Worm (Caenorhabditis elegans) whole organism, L2 larva: ENCODE results near the gene F20G2.2.

Experiments used
- C34F6.9 ChIP-seq: fragments of 150-350 bp; optimal IDR thresholded peaks from 2 replicates; lab custom pipeline; 2014; ENCODE audit warnings: missing biosample characterization, missing genetic modification characterization
- F13H6.1 ChIP-seq: sonication (generic microtip); optimal IDR thresholded peaks from 2 replicates; lab custom pipeline; 2016; ENCODE audit warnings: missing genetic modification characterization, missing compliant biosample characterization
- Y55F3AM.14 ChIP-seq: fragments of 200-800 bp; sonication (Bioruptor generic); optimal IDR thresholded peaks from 2 replicates; lab custom pipeline; 2018; ENCODE audit warnings: mild to moderate bottlenecking, missing genetic modification characterization, missing compliant biosample characterization
- ZK546.5 ChIP-seq: sonication (generic microtip); optimal IDR thresholded peaks from 2 replicates; lab custom pipeline; 2017; ENCODE audit warnings: missing biosample characterization, missing genetic modification characterization
- aly-2 ChIP-seq: fragments of 150-350 bp; optimal IDR thresholded peaks from 2 replicates; lab custom pipeline; 2014; ENCODE audit warnings: missing biosample characterization, missing genetic modification characterization
- ama-1 ChIP-seq: fragments of 150-350 bp; optimal IDR thresholded peaks from 2 replicates; lab custom pipeline; 2018; ENCODE audit warnings: inconsistent platforms
- blmp-1 ChIP-seq: sonication (generic microtip); optimal IDR thresholded peaks from 2 replicates; lab custom pipeline; 2017; ENCODE audit warnings: missing genetic modification characterization, mild to moderate bottlenecking, missing compliant biosample characterization, antibody characterized with exemption, moderate library complexity; ENCODE audit not compliant: insufficient read depth
- ceh-82 ChIP-seq: fragments of 150-350 bp; optimal IDR thresholded peaks from 2 replicates; lab custom pipeline; 2014; ENCODE audit warnings: missing biosample characterization, missing genetic modification characterization
- crh-2 ChIP-seq: sonication (generic microtip); optimal IDR thresholded peaks from 2 replicates; lab custom pipeline; 2017; ENCODE audit warnings: missing biosample characterization, missing genetic modification characterization
- egl-27 ChIP-seq: sonication (generic microtip); optimal IDR thresholded peaks from 3 replicates; lab custom pipeline; 2017; ENCODE audit warnings: missing biosample characterization, missing genetic modification reagents, missing genetic modification characterization
- fos-1 ChIP-seq: fragments of 150-350 bp; optimal IDR thresholded peaks from 2 replicates; lab custom pipeline; 2014; ENCODE audit warnings: missing biosample characterization, missing genetic modification characterization
- gmeb-1 ChIP-seq: fragments of 150-350 bp; optimal IDR thresholded peaks from 2 replicates; lab custom pipeline; 2014; ENCODE audit warnings: missing biosample characterization, missing genetic modification characterization
- lin-11 ChIP-seq: fragments of 150-350 bp; sonication (generic microtip); optimal IDR thresholded peaks from 2 replicates; lab custom pipeline; 2014; ENCODE audit warnings: missing biosample characterization, missing genetic modification characterization, inconsistent platforms, mixed read lengths
- lin-13 ChIP-seq: fragments of 150-350 bp; optimal IDR thresholded peaks from 2 replicates; lab custom pipeline; 2014; ENCODE audit warnings: missing biosample characterization, missing genetic modification reagents, missing genetic modification characterization
- lsy-2 ChIP-seq, 2 experiments: fragments of 150-350 bp in 1 of 2; sonication (generic microtip) in 1 of 2; optimal IDR thresholded peaks; 2 replicates each; lab custom pipeline; 2014 to 2017; ENCODE audit warnings: missing biosample characterization in 2 of 2, missing genetic modification characterization in 2 of 2
- mab-5 ChIP-seq: fragments of 150-350 bp; optimal IDR thresholded peaks from 2 replicates; lab custom pipeline; 2014; ENCODE audit warnings: missing biosample characterization, missing genetic modification characterization
- mbf-1 ChIP-seq: sonication (generic microtip); optimal IDR thresholded peaks from 2 replicates; lab custom pipeline; 2017; ENCODE audit warnings: missing biosample characterization, missing genetic modification characterization
- mdl-1 ChIP-seq, 2 experiments: fragments of 150-350 bp in 1 of 2; sonication (generic microtip) in 1 of 2; optimal IDR thresholded peaks; 2 replicates each; lab custom pipeline; 2017; ENCODE audit warnings: missing biosample characterization in 2 of 2, missing genetic modification characterization in 2 of 2
- nhr-11 ChIP-seq: fragments of 150-350 bp; optimal IDR thresholded peaks from 2 replicates; lab custom pipeline; 2014; ENCODE audit warnings: missing biosample characterization, missing genetic modification characterization
- nhr-129 ChIP-seq: fragments of 150-350 bp; optimal IDR thresholded peaks from 2 replicates; lab custom pipeline; 2014; ENCODE audit warnings: missing biosample characterization, missing genetic modification characterization
- nhr-21 ChIP-seq: fragments of 150-350 bp; optimal IDR thresholded peaks from 2 replicates; lab custom pipeline; 2014; ENCODE audit warnings: missing biosample characterization, missing genetic modification characterization
- nhr-25 ChIP-seq: fragments of 150-350 bp; sonication (generic microtip); optimal IDR thresholded peaks from 3 replicates; lab custom pipeline; 2014; ENCODE audit warnings: missing biosample characterization, missing genetic modification characterization
- nhr-77 ChIP-seq: fragments of 150-350 bp; optimal IDR thresholded peaks from 2 replicates; lab custom pipeline; 2014; ENCODE audit warnings: missing biosample characterization, missing genetic modification characterization
- peb-1 ChIP-seq: fragments of 150-350 bp; optimal IDR thresholded peaks from 2 replicates; lab custom pipeline; 2014; ENCODE audit warnings: missing biosample characterization, missing genetic modification characterization
- sem-4 ChIP-seq: fragments of 150-350 bp; optimal IDR thresholded peaks from 2 replicates; lab custom pipeline; 2014; ENCODE audit warnings: missing biosample characterization, missing genetic modification reagents, missing genetic modification characterization
- skn-1 ChIP-seq: sonication (generic microtip); optimal IDR thresholded peaks from 2 replicates; lab custom pipeline; 2017; ENCODE audit warnings: missing biosample characterization, missing genetic modification characterization
- sma-3 ChIP-seq: sonication (generic microtip); optimal IDR thresholded peaks from 2 replicates; lab custom pipeline; 2016; ENCODE audit warnings: missing genetic modification reagents, missing genetic modification characterization, missing compliant biosample characterization
- sma-9 ChIP-seq, 2 experiments: fragments of 150-350 bp in 1 of 2; sonication (generic microtip) in 1 of 2; optimal IDR thresholded peaks; 2 replicates each; lab custom pipeline; 2014 to 2016; ENCODE audit warnings: missing genetic modification characterization in 2 of 2, mild to moderate bottlenecking in 1 of 2, missing biosample characterization in 1 of 2, missing compliant biosample characterization in 1 of 2, missing genetic modification reagents in 1 of 2, moderate library complexity in 1 of 2
- snpc-4 ChIP-seq: fragments of 150-350 bp; optimal IDR thresholded peaks from 2 replicates; lab custom pipeline; 2014; ENCODE audit warnings: missing biosample characterization, missing genetic modification characterization
- unc-39 ChIP-seq: fragments of 150-350 bp; optimal IDR thresholded peaks from 2 replicates; lab custom pipeline; 2014; ENCODE audit warnings: missing biosample characterization, missing genetic modification characterization
- zag-1 ChIP-seq: fragments of 150-350 bp; optimal IDR thresholded peaks from 2 replicates; lab custom pipeline; 2014; ENCODE audit warnings: missing biosample characterization, missing genetic modification characterization
- ztf-1 ChIP-seq: fragments of 200-800 bp; sonication (Bioruptor generic); conservative IDR thresholded peaks from 2 replicates; pipeline ENCODE4 v1.3.6; 2022; ENCODE audit warnings: missing genetic modification characterization, missing compliant biosample characterization
- ztf-4 ChIP-seq: fragments of 150-350 bp; optimal IDR thresholded peaks from 2 replicates; lab custom pipeline; 2014; ENCODE audit warnings: missing biosample characterization, missing genetic modification characterization

Gene F20G2.2

DNA sequence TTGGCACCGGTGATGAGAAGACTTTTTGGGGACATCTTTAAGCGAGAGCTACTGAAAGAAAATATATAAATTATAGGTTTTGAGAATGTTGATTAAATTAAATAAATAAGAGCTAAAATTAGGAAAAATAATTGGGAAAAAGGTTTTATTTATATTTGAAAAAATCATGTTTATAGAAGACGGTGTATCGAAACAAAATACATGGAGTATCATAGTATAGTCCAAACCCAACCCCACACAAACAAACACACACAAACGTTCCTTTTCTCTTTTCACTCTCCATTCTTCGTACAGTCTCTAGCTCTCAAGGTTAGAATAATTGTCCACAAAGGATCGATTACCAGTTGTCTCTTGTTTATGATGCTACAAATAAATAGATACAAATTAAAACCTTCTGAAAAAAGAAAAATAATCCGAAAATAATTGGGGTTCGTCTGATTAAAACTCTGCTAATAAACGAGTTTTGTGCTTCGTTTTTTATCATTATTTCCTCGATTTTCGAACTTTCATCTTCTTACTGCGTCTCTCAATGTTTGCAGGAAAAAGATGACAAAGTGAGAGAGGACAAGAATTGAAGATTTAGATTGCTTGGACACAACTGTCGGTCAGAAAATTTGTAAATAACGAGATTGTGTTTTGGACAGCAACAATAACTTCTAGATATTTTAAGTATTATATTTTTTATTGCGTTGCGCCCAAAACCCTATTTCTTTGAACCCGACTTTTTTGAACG is at the start of gene F20G2.2:
TSS of gene F20G2.2 (minus strand) at position 51 of the 733 bp plus-strand sequence.
- TF ChIP-seq C34F6.9 (tag; lab: Kevin White, UChicago) (peak; percentile 30), nhr-11 (tag; lab: Kevin White, UChicago) (no peak), gmeb-1 (no peak), crh-2 (tag; lab: Kevin White, UChicago) (no peak), nhr-25 (tag; lab: Kevin White, UChicago) (peak; percentile 11), mbf-1 (tag; lab: Kevin White, UChicago) (no peak), F13H6.1 (tag; lab: Kevin White, UChicago) (peak; percentile 12), skn-1 (tag; lab: Kevin White, UChicago) (peak; percentile 54), Y55F3AM.14 (GFP tag; lab: Kevin White, UChicago) (no peak), sma-9 (GFP tag; optimal IDR thresholded peaks at IDR 0.05; lab: Kevin White, UChicago) (peak; percentile 13), sma-9 (tag; optimal IDR thresholded peaks at IDR 0.05; lab: Kevin White, UChicago) (no peak), lsy-2 (tag; optimal IDR thresholded peaks at IDR 0.05; lab: Kevin White, UChicago) (no peak), blmp-1 (tag; lab: Kevin White, UChicago) (no peak), ceh-82 (tag; lab: Kevin White, UChicago) (no peak), fos-1 (tag; lab: Kevin White, UChicago) (peak; percentile 32), sem-4 (no peak)
- TF ChIP-seq, all 48 proteins: peak for 6

DNA sequence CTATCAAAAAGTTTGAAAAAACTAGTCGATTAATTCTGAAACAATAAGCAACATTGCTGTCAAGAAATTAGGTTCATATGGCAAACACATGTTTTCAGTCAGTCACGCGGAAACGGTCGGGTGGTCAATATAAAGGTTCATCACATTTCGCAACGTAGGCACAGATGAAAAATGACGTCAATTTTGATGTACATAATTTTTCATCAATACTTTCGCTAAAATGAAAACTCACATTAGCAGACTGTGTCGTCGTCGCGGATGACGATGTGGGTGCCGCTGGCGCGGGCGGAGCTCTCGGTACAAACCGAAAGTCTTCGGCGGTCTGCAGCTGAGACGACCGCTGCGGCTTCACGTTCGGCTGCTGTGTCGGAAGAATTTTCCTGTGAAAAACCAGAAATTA is 47.7 kb upstream of the F20G2.2 start, which contains the start of gene swan-2:
TSS of gene swan-2 (minus strand) at position 380 of the 400 bp plus-strand sequence.
- peak; percentile 30 for TF ChIP-seq nhr-129
- TF ChIP-seq sma-3: no peak

DNA sequence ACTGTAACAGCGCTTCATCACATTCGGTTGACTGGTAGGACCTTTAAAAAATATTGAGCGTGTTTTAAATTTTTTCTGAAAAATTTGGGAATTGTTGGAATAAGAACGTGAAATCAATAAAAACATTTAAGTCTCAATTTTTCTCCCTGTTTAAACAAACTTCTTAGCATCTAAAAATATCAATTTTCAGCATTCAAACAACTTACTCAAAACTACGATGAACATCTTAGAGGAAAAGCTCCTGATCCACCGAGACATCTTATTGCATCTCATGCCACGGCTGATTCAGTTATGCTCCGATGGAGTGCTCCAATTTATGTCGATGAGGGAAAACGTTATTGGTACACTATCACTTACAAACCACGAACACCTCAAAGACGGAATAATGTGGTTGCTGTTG is 43.0 kb upstream of the F20G2.2 start:
- no peak for TF ChIP-seq egl-27
- no peak for TF ChIP-seq mbf-1 (tag; lab: Kevin White, UChicago)
- TF ChIP-seq ama-1 (lab: Kevin White, UChicago): no peak
- no peak for TF ChIP-seq ztf-4
- no peak for TF ChIP-seq ztf-1 (GFP tag; lab: Robert Waterston, UW)
- no peak for TF ChIP-seq snpc-4 (tag; lab: Kevin White, UChicago)
- TF ChIP-seq nhr-129: no peak
- TF ChIP-seq peb-1: no peak
- TF ChIP-seq nhr-25 (tag; lab: Kevin White, UChicago): no peak
- no peak for TF ChIP-seq mdl-1 (tag; optimal IDR thresholded peaks at IDR 0.05; lab: Kevin White, UChicago)

DNA sequence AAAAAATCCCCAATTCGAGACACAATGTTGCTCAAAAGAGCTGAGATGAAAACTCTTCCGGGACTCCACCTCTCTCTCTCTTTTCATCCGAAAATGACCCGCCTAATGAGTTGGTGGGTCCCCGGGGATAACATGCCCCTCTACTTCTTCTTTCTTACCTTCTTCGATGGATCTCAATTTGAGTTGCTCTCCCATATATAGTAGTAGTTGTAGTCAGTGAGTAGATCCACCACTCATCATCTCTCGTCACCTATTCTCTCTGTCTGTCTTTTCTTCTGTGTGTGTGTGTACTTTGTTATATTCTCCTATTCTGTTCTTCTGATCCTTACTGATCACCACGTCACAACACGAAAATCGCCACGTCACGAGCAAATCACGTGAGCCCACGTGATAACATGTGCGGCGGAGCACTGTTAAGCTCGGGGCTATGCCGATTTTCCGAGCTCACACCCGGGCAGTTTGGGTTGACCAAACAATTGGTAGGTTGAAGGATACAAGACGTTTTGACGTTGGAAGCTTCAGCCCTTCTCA is 40.1 kb upstream of the F20G2.2 start, which contains the start of gene twk-32:
TSS of gene twk-32 (plus strand) at position 396 of the 531 bp plus-strand sequence.
- TF ChIP-seq ceh-82 (tag; lab: Kevin White, UChicago) (no peak), zag-1 (tag; lab: Kevin White, UChicago) (no peak), C34F6.9 (tag; lab: Kevin White, UChicago) (no peak), nhr-11 (tag; lab: Kevin White, UChicago) (no peak), unc-39 (tag; lab: Kevin White, UChicago) (no peak), crh-2 (tag; lab: Kevin White, UChicago) (no peak), sma-3 (no peak), F13H6.1 (tag; lab: Kevin White, UChicago) (no peak), nhr-77 (no peak), Y55F3AM.14 (GFP tag; lab: Kevin White, UChicago) (no peak), egl-27 (no peak), lin-13 (no peak), nhr-25 (tag; lab: Kevin White, UChicago) (no peak), gmeb-1 (no peak), skn-1 (tag; lab: Kevin White, UChicago) (no peak), lin-11 (tag; lab: Kevin White, UChicago) (no peak), sma-9 (GFP tag; optimal IDR thresholded peaks at IDR 0.05; lab: Kevin White, UChicago) (no peak), sma-9 (tag; optimal IDR thresholded peaks at IDR 0.05; lab: Kevin White, UChicago) (no peak), mab-5 (tag; lab: Kevin White, UChicago) (no peak)

DNA sequence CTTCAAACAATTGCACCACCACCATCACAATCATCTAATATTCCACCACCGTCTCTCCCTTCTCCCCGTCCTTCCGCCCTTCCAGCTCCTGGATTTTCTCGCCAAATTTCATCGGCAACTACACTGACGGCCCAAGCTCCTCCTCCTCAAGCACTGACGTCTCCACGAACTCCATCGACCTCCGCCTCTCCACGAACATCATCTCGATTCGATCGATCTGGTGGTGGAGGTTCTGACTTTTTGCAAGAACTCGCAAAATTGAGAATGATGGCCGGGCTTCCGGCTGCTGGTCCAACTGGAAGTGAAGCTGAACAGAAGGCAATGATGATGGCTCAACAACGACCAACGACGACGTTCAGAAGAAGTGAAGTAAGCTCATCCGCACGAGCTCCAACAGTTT is 37.8 kb upstream of the F20G2.2 start:
- TF ChIP-seq Y55F3AM.14 (GFP tag; lab: Kevin White, UChicago): no peak
- no peak for TF ChIP-seq aly-2 (tag; lab: Kevin White, UChicago)
- no peak for TF ChIP-seq ama-1 (lab: Kevin White, UChicago)
- TF ChIP-seq nhr-21 (tag; lab: Kevin White, UChicago): no peak
- no peak for TF ChIP-seq skn-1 (tag; lab: Kevin White, UChicago)
- TF ChIP-seq snpc-4 (tag; lab: Kevin White, UChicago): no peak
- TF ChIP-seq ZK546.5 (tag; lab: Kevin White, UChicago): no peak
- TF ChIP-seq mbf-1 (tag; lab: Kevin White, UChicago): no peak
